Fruit fly (Drosophila melanogaster): ENCODE measurements around the gene CG14115.

The CG14115 gene

DNA sequence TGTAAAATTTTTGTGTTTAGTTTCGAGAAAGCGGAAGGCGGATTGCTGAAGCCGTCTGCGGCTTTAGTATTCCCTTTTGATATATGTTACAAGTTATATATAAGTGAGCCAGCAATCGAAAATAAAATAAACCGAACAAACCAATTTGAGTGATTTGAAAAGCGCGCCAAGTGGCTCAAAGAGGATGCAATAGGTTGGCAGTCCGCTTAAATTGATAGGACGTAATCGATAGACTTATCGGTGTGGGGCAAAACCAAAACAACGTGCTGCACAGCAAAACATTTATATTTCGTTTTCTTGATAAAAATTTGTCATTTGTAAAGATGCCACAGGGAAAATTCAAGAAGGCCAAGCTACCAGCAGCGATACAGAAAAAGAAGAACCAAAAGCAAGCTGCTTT lies 14.5 kb downstream of the CG14115 start, which contains the start of gene CG11279 (continued):
- TF ChIP-seq CG2116 (GFP tag; optimal IDR thresholded peaks at IDR 0.05) (peak; percentile 74), CG3838 (GFP tag; optimal IDR thresholded peaks at IDR 0.05) (no peak), CG4328 (GFP tag; optimal IDR thresholded peaks at IDR 0.05) (no peak), unpg (GFP tag; optimal IDR thresholded peaks at IDR 0.05) (no peak), CG3847 (GFP tag; IDR thresholded peaks at IDR 0.05) (peak; percentile 58), Meics (GFP tag; optimal IDR thresholded peaks at IDR 0.05) (no peak), D19A (tag; optimal IDR thresholded peaks at IDR 0.05) (no peak), CG9797 (GFP tag; optimal IDR thresholded peaks at IDR 0.05) (peak; percentile 14), Abd-B (GFP tag; optimal IDR thresholded peaks at IDR 0.05) (no peak), mam (GFP tag; optimal IDR thresholded peaks at IDR 0.05) (no peak), ato (GFP tag; IDR thresholded peaks at IDR 0.05; ENCODE audit: partially characterized antibody) (peak; percentile 75), CoRest (tag; optimal IDR thresholded peaks at IDR 0.05) (no peak), CG10431 (GFP tag; optimal IDR thresholded peaks at IDR 0.05) (no peak), bsh (GFP tag; optimal IDR thresholded peaks at IDR 0.05) (no peak), bbx (GFP tag; IDR thresholded peaks at IDR 0.05; ENCODE audit: partially characterized antibody) (peak; percentile 85), Doc3 (GFP tag; IDR thresholded peaks at IDR 0.05; ENCODE audit: partially characterized antibody) (peak; percentile 54; the same call in 2 of the 3 replicates), H2.0 (GFP tag; IDR thresholded peaks at IDR 0.05) (no peak), Kr (GFP tag; optimal IDR thresholded peaks at IDR 0.05) (no peak), CG4707 (GFP tag; optimal IDR thresholded peaks at IDR 0.05) (no peak), MESR4 (GFP tag; optimal IDR thresholded peaks at IDR 0.05) (peak; percentile 58), Ravus (GFP tag; IDR thresholded peaks at IDR 0.05) (no peak), MBD-R2 (GFP tag; IDR thresholded peaks at IDR 0.05) (peak; percentile 61; the same call in 1 of the 2 replicates), CG8290 (GFP tag; optimal IDR thresholded peaks at IDR 0.05) (no peak), CG8290 (tag; optimal IDR thresholded peaks at IDR 0.05) (peak in 1 of 2 experiments; percentile 15), Xbp1 (GFP tag; optimal IDR thresholded peaks at IDR 0.05) (no peak), CG4360 (GFP tag; IDR thresholded peaks at IDR 0.05) (peak; percentile 34; the same call in 1 of the 2 replicates), Opbp (GFP tag; IDR thresholded peaks at IDR 0.05; ENCODE audit: partially characterized antibody) (peak; percentile 81; the same call in 2 of the 3 replicates), CG11456 (GFP tag; IDR thresholded peaks at IDR 0.05) (no peak), CG10147 (GFP tag; optimal IDR thresholded peaks at IDR 0.05) (no peak), sens (GFP tag) (peak; percentile 55), gsb-n (tag; optimal IDR thresholded peaks at IDR 0.05) (no peak), CG10321 (GFP tag; IDR thresholded peaks at IDR 0.05) (no peak), CG3163 (GFP tag; optimal IDR thresholded peaks at IDR 0.05) (no peak), dmrt11E (tag; optimal IDR thresholded peaks at IDR 0.05) (no peak), CG15479 (GFP tag; optimal IDR thresholded peaks at IDR 0.05) (peak; percentile 14), CG17186 (GFP tag; optimal IDR thresholded peaks at IDR 0.05) (peak; percentile 12), CG33213 (GFP tag; optimal IDR thresholded peaks at IDR 0.05) (no peak), twi (tag; optimal IDR thresholded peaks at IDR 0.05) (no peak), CG13775 (GFP tag; optimal IDR thresholded peaks at IDR 0.05) (no peak), hb (GFP tag; IDR thresholded peaks at IDR 0.05; ENCODE audit: partially characterized antibody) (0 out of 3 replicates have a peak, but pooled peaks have one; percentile 59), run (tag; optimal IDR thresholded peaks at IDR 0.05) (no peak), Hey (tag; optimal IDR thresholded peaks at IDR 0.05) (no peak), CG34422 (GFP tag; IDR thresholded peaks at IDR 0.05) (no peak), kah (GFP tag; optimal IDR thresholded peaks at IDR 0.05) (no peak), nerfin-2 (GFP tag; IDR thresholded peaks at IDR 0.05; ENCODE audit: partially characterized antibody) (peak; percentile 80), CG34224 (GFP tag; IDR thresholded peaks at IDR 0.05; ENCODE audit: partially characterized antibody) (peak; percentile 85), ERR (GFP tag; optimal IDR thresholded peaks at IDR 0.05) (no peak), Awh (GFP tag; IDR thresholded peaks at IDR 0.05) (no peak), B-H2 (GFP tag; optimal IDR thresholded peaks at IDR 0.05) (no peak), sna (GFP tag; IDR thresholded peaks at IDR 0.05; ENCODE audit: partially characterized antibody) (peak; percentile 54; the same call in 1 of the 2 replicates)
